Fruit fly (Drosophila melanogaster): ENCODE data around the gene Cpr76Ba.

Cpr76Ba gene

dm6 chr3L:19516547-19516946 lies 1.6 kb downstream of the Cpr76Ba start (continued):
- TF ChIP-seq CG34422 (GFP tag; IDR thresholded peaks at IDR 0.05) = peak; percentile 94
- TF ChIP-seq nom (GFP tag; optimal IDR thresholded peaks at IDR 0.05) = no peak
- TF ChIP-seq esg (GFP tag; conservative IDR thresholded peaks at IDR 0.05) = peak; percentile 47
- peak; percentile 80; the same call in 1 of the 2 replicates for TF ChIP-seq Ada2b (GFP tag; IDR thresholded peaks at IDR 0.05)
- TF ChIP-seq dm (GFP tag; optimal IDR thresholded peaks at IDR 0.05) = peak; percentile 74
- TF ChIP-seq run (tag; optimal IDR thresholded peaks at IDR 0.05) = no peak
- TF ChIP-seq pho (GFP tag; optimal IDR thresholded peaks at IDR 0.05) = peak; percentile 75
- TF ChIP-seq ara (GFP tag; IDR thresholded peaks at IDR 0.05) = peak; percentile 75; the same call in 1 of the 2 replicates
- peak; percentile 78 for TF ChIP-seq gsb-n (tag; optimal IDR thresholded peaks at IDR 0.05)
- peak; percentile 15 for TF ChIP-seq pzg (GFP tag; optimal IDR thresholded peaks at IDR 0.05)
- peak; percentile 84 for TF ChIP-seq CG18599 (GFP tag; optimal IDR thresholded peaks at IDR 0.05)
- TF ChIP-seq Pdp1 (GFP tag; optimal IDR thresholded peaks at IDR 0.05) = peak; percentile 93
- TF ChIP-seq wek (GFP tag; optimal IDR thresholded peaks at IDR 0.05) = peak; percentile 76
- TF ChIP-seq Sox100B (GFP tag; optimal IDR thresholded peaks at IDR 0.05) = peak; percentile 67
- TF ChIP-seq chinmo (GFP tag; IDR thresholded peaks at IDR 0.05; ENCODE audit: partially characterized antibody) = no peak
- peak; percentile 76 for TF ChIP-seq CG14965 (GFP tag; optimal IDR thresholded peaks at IDR 0.05; ENCODE audit: borderline replicate concordance)
- peak; percentile 85 for TF ChIP-seq CG34376 (GFP tag; optimal IDR thresholded peaks at IDR 0.05)
- TF ChIP-seq Dbx (GFP tag; IDR thresholded peaks at IDR 0.05) = peak; percentile 91
- peak; percentile 48 for TF ChIP-seq CG1529 (GFP tag; optimal IDR thresholded peaks at IDR 0.05)
- peak; percentile 98 for TF ChIP-seq Rfx (GFP tag; IDR thresholded peaks at IDR 0.05)
- peak; percentile 85 for TF ChIP-seq HmgZ (tag; optimal IDR thresholded peaks at IDR 0.05)
- TF ChIP-seq CG1647 (GFP tag; optimal IDR thresholded peaks at IDR 0.05) = peak; percentile 90
- no peak for TF ChIP-seq Nf-YB (GFP tag; optimal IDR thresholded peaks at IDR 0.05)
- TF ChIP-seq CG2202 (tag; optimal IDR thresholded peaks at IDR 0.05) = peak; percentile 54
- TF ChIP-seq usp (GFP tag; optimal IDR thresholded peaks at IDR 0.05) = no peak
- no peak for TF ChIP-seq Nf-YC (tag; optimal IDR thresholded peaks at IDR 0.05)
- TF ChIP-seq phol (tag; optimal IDR thresholded peaks at IDR 0.05) = peak; percentile 90
- TF ChIP-seq CG12942 (GFP tag; optimal IDR thresholded peaks at IDR 0.05) = peak; percentile 73
- TF ChIP-seq ab (GFP tag; optimal IDR thresholded peaks at IDR 0.05) = peak; percentile 59
- TF ChIP-seq pfk (GFP tag; optimal IDR thresholded peaks at IDR 0.05) = peak; percentile 62
- peak; percentile 73; the same call in 2 of the 3 replicates for TF ChIP-seq CG14050 (GFP tag; IDR thresholded peaks at IDR 0.05)
- TF ChIP-seq ranshi (GFP tag; IDR thresholded peaks at IDR 0.05) = peak; percentile 89
- peak; percentile 21 for TF ChIP-seq gfzf (GFP tag; optimal IDR thresholded peaks at IDR 0.05)
- TF ChIP-seq CG17385 (GFP tag; optimal IDR thresholded peaks at IDR 0.05) = peak; percentile 60
- TF ChIP-seq CG31365 (tag; optimal IDR thresholded peaks at IDR 0.05) = peak; percentile 98
- TF ChIP-seq zfh1 (GFP tag; IDR thresholded peaks at IDR 0.05) = peak; percentile 96
- TF ChIP-seq CHES-1-like (GFP tag; optimal IDR thresholded peaks at IDR 0.05) = peak; percentile 85
- TF ChIP-seq oc (tag; optimal IDR thresholded peaks at IDR 0.05) = peak; percentile 44
- TF ChIP-seq abd-A (tag; optimal IDR thresholded peaks at IDR 0.05) = no peak
- peak; percentile 77; the same call in 2 of the 3 replicates for TF ChIP-seq CG11560 (tag; IDR thresholded peaks at IDR 0.05)
- TF ChIP-seq CG6272 (GFP tag; IDR thresholded peaks at IDR 0.05) = peak; percentile 86
- peak; percentile 92 for TF ChIP-seq CG9932 (GFP tag; IDR thresholded peaks at IDR 0.05)
- TF ChIP-seq sr (GFP tag; IDR thresholded peaks at IDR 0.05) = peak; percentile 93
- peak; percentile 76 for TF ChIP-seq Gsc (GFP tag; IDR thresholded peaks at IDR 0.05)
- TF ChIP-seq CG6654 (GFP tag; optimal IDR thresholded peaks at IDR 0.05) = peak; percentile 69
- peak; percentile 71 for TF ChIP-seq Hmx (GFP tag; optimal IDR thresholded peaks at IDR 0.05)
- peak; percentile 88 for TF ChIP-seq CG43689 (GFP tag; IDR thresholded peaks at IDR 0.05)
- peak; percentile 61; the same call in 1 of the 2 replicates for TF ChIP-seq bowl (GFP tag; IDR thresholded peaks at IDR 0.05)
- peak; percentile 91 for TF ChIP-seq CG30431 (GFP tag; optimal IDR thresholded peaks at IDR 0.05)
- TF ChIP-seq CrebB (tag; optimal IDR thresholded peaks at IDR 0.05) = peak; percentile 48
- peak; percentile 63 for TF ChIP-seq CG11723 (GFP tag; optimal IDR thresholded peaks at IDR 0.05)

All from whole organism, embryonic.